Fruit fly (Drosophila melanogaster): ENCODE measurements around the gene CG34028.
A peak's percentile ranks its signal among the peaks of the same experiment; 100 is the strongest.

CG34028 gene

dm6 chrX:9486802-9487201 lies 24.5 kb upstream of the CG34028 start (continued):
- TF ChIP-seq CG6276 (GFP tag; optimal IDR thresholded peaks at IDR 0.05) (peak; percentile 74), CG3032 (tag; optimal IDR thresholded peaks at IDR 0.05) (peak; percentile 5), CG6792 (GFP tag; optimal IDR thresholded peaks at IDR 0.05) (peak; percentile 38), salr (GFP tag; optimal IDR thresholded peaks at IDR 0.05) (peak; percentile 36 to 49), CG6163 (GFP tag; IDR thresholded peaks at IDR 0.05) (peak; percentile 87), CG10631 (GFP tag; optimal IDR thresholded peaks at IDR 0.05) (peak; percentile 60), Ets21C (GFP tag; optimal IDR thresholded peaks at IDR 0.05) (peak; percentile 22), cyc (GFP tag; optimal IDR thresholded peaks at IDR 0.05) (peak; percentile 60), achi (GFP tag; optimal IDR thresholded peaks at IDR 0.05) (peak; percentile 68), CG6808 (GFP tag; optimal IDR thresholded peaks at IDR 0.05) (peak; percentile 13), Sox15 (GFP tag; optimal IDR thresholded peaks at IDR 0.05) (no peak), Ets96B (tag; optimal IDR thresholded peaks at IDR 0.05) (no peak), eg (GFP tag; IDR thresholded peaks at IDR 0.05) (peak; percentile 83), Sox102F (GFP tag; optimal IDR thresholded peaks at IDR 0.05) (peak; percentile 22), Hr39 (GFP tag; optimal IDR thresholded peaks at IDR 0.05) (peak; percentile 62), acj6 (GFP tag; optimal IDR thresholded peaks at IDR 0.05) (peak; percentile 67), CG7368 (GFP tag; optimal IDR thresholded peaks at IDR 0.05) (peak; percentile 58), topi (GFP tag; optimal IDR thresholded peaks at IDR 0.05) (peak; percentile 71), svp (GFP tag) (peak; percentile 80), CG11902 (GFP tag; optimal IDR thresholded peaks at IDR 0.05) (peak; percentile 22), CG31627 (GFP tag; optimal IDR thresholded peaks at IDR 0.05) (peak; percentile 63), pdm3 (GFP tag; optimal IDR thresholded peaks at IDR 0.05) (peak; percentile 61), fkh (GFP tag; optimal IDR thresholded peaks at IDR 0.05) (no peak), CG34406 (GFP tag; optimal IDR thresholded peaks at IDR 0.05) (peak; percentile 36)

- TF ChIP-seq CG31627 (GFP tag; optimal IDR thresholded peaks at IDR 0.05) (peak; percentile 35), vri (GFP tag; optimal IDR thresholded peaks at IDR 0.05) (no peak), CG1621 (tag; optimal IDR thresholded peaks at IDR 0.05) (no peak), CG3032 (tag; optimal IDR thresholded peaks at IDR 0.05) (no peak), Met (GFP tag; optimal IDR thresholded peaks at IDR 0.05) (peak; percentile 38), Eip78C (GFP tag) (peak; percentile 55), Smox (GFP tag; optimal IDR thresholded peaks at IDR 0.05) (peak; percentile 2), OdsH (GFP tag; optimal IDR thresholded peaks at IDR 0.05) (no peak), CG8119 (GFP tag; IDR thresholded peaks at IDR 0.05) (no peak), CG6792 (GFP tag; optimal IDR thresholded peaks at IDR 0.05) (no peak), dsx (GFP tag; optimal IDR thresholded peaks at IDR 0.05; ENCODE audit: poor library complexity, severe bottlenecking) (no peak), CG4318 (GFP tag; optimal IDR thresholded peaks at IDR 0.05) (no peak), CG6808 (GFP tag; optimal IDR thresholded peaks at IDR 0.05) (no peak), Lpt (GFP tag; optimal IDR thresholded peaks at IDR 0.05) (no peak), Hr4 (GFP tag; optimal IDR thresholded peaks at IDR 0.05) (no peak), CG15336 (GFP tag; IDR thresholded peaks at IDR 0.05) (no peak), CG8632 (GFP tag; optimal IDR thresholded peaks at IDR 0.05) (no peak), Ets96B (tag; optimal IDR thresholded peaks at IDR 0.05) (no peak), spab (GFP tag; optimal IDR thresholded peaks at IDR 0.05) (no peak), Hr39 (GFP tag; optimal IDR thresholded peaks at IDR 0.05) (peak; percentile 29), cyc (GFP tag; optimal IDR thresholded peaks at IDR 0.05) (peak; percentile 24), Eip93F (GFP tag; optimal IDR thresholded peaks at IDR 0.05) (no peak), fkh (GFP tag; optimal IDR thresholded peaks at IDR 0.05) (no peak), CG3919 (GFP tag; optimal IDR thresholded peaks at IDR 0.05) (peak; percentile 8), fd85E (GFP tag; optimal IDR thresholded peaks at IDR 0.05) (no peak), CG6854 (GFP tag; optimal IDR thresholded peaks at IDR 0.05) (no peak), esn (GFP tag; optimal IDR thresholded peaks at IDR 0.05) (peak; percentile 33), Gug (GFP tag; IDR thresholded peaks at IDR 0.05) (no peak), achi (GFP tag; optimal IDR thresholded peaks at IDR 0.05) (no peak), eg (GFP tag; IDR thresholded peaks at IDR 0.05) (no peak), Sox15 (GFP tag; optimal IDR thresholded peaks at IDR 0.05) (no peak), CG6276 (GFP tag; optimal IDR thresholded peaks at IDR 0.05) (no peak), CG10669 (GFP tag; optimal IDR thresholded peaks at IDR 0.05) (no peak), acj6 (GFP tag; optimal IDR thresholded peaks at IDR 0.05) (no peak), svp (GFP tag) (peak; percentile 46), CG8319 (GFP tag; optimal IDR thresholded peaks at IDR 0.05) (no peak), CG9139 (GFP tag; optimal IDR thresholded peaks at IDR 0.05) (no peak), ss (GFP tag; optimal IDR thresholded peaks at IDR 0.05) (no peak), Sox102F (GFP tag; optimal IDR thresholded peaks at IDR 0.05) (peak; percentile 2), topi (GFP tag; optimal IDR thresholded peaks at IDR 0.05) (peak; percentile 33), lz (GFP tag; optimal IDR thresholded peaks at IDR 0.05) (peak; percentile 18)
Measured at dm6 chrX:9494103-9494502, 17.2 kb upstream of the CG34028 start.
